Worm (Caenorhabditis elegans) whole organism, mixed stage, embryonic: ENCODE measurements around the gene lec-2.

ENCODE experiments used
- M03D4.4 ChIP-seq: sonication (generic microtip); optimal IDR thresholded peaks from 2 replicates; lab custom pipeline; 2017; ENCODE audit warnings: mild to moderate bottlenecking, missing genetic modification characterization, missing compliant biosample characterization
- bed-3 ChIP-seq: fragments of 200-800 bp; sonication (Bioruptor generic); optimal IDR thresholded peaks from 3 replicates; lab custom pipeline; 2018; ENCODE audit warnings: mild to moderate bottlenecking, missing genetic modification characterization, moderate library complexity, missing compliant biosample characterization
- blmp-1 ChIP-seq: fragments of 150-350 bp; optimal IDR thresholded peaks from 2 replicates; lab custom pipeline; 2014; ENCODE audit warnings: missing biosample characterization, missing genetic modification characterization
- ceh-39 ChIP-seq: fragments of 150-350 bp; optimal IDR thresholded peaks from 2 replicates; lab custom pipeline; 2014; ENCODE audit warnings: missing biosample characterization, missing genetic modification characterization
- ceh-43 ChIP-seq: fragments of 200-800 bp; sonication (Bioruptor generic); optimal IDR thresholded peaks from 2 replicates; lab custom pipeline; 2018; ENCODE audit warnings: mild to moderate bottlenecking, missing genetic modification characterization, moderate library complexity, missing compliant biosample characterization
- ceh-83 ChIP-seq: fragments of 200-800 bp; sonication (Bioruptor generic); optimal IDR thresholded peaks from 2 replicates; lab custom pipeline; 2018; ENCODE audit warnings: mild to moderate bottlenecking, missing genetic modification characterization, missing compliant biosample characterization
- cnd-1 ChIP-seq: fragments of 200-800 bp; sonication (Bioruptor generic); optimal IDR thresholded peaks from 2 replicates; lab custom pipeline; 2018; ENCODE audit warnings: mild to moderate bottlenecking, missing genetic modification characterization, missing compliant biosample characterization
- drap-1 ChIP-seq: fragments of 200-800 bp; sonication (Bioruptor generic); optimal IDR thresholded peaks from 3 replicates; lab custom pipeline; 2018; ENCODE audit warnings: mild to moderate bottlenecking, missing genetic modification characterization, missing compliant biosample characterization
- elt-1 ChIP-seq: sonication (generic microtip); optimal IDR thresholded peaks from 2 replicates; lab custom pipeline; 2017; ENCODE audit warnings: missing genetic modification characterization, mild to moderate bottlenecking, missing compliant biosample characterization, antibody characterized with exemption, moderate library complexity, borderline replicate concordance; ENCODE audit not compliant: insufficient read depth
- elt-3 ChIP-seq: fragments of 150-350 bp; optimal IDR thresholded peaks from 2 replicates; lab custom pipeline; 2014; ENCODE audit warnings: missing biosample characterization, missing genetic modification characterization
- flh-1 ChIP-seq: fragments of 200-800 bp; sonication (Bioruptor generic); optimal IDR thresholded peaks from 2 replicates; lab custom pipeline; 2018; ENCODE audit warnings: mild to moderate bottlenecking, missing genetic modification characterization, moderate library complexity, missing compliant biosample characterization
- hlh-1 ChIP-seq: fragments of 150-350 bp; optimal IDR thresholded peaks from 2 replicates; lab custom pipeline; 2014; ENCODE audit warnings: missing biosample characterization, missing genetic modification reagents, missing genetic modification characterization
- lin-13 ChIP-seq: fragments of 150-350 bp; optimal IDR thresholded peaks from 2 replicates; lab custom pipeline; 2014; ENCODE audit warnings: missing biosample characterization, missing genetic modification characterization
- lin-32 ChIP-seq: fragments of 200-800 bp; sonication (Bioruptor generic); optimal IDR thresholded peaks from 2 replicates; lab custom pipeline; 2018; ENCODE audit warnings: mild to moderate bottlenecking, missing genetic modification characterization, missing compliant biosample characterization
- lsy-2 ChIP-seq: fragments of 150-350 bp; optimal IDR thresholded peaks from 2 replicates; lab custom pipeline; 2014; ENCODE audit warnings: missing biosample characterization, missing genetic modification characterization
- mab-5 ChIP-seq: fragments of 150-350 bp; optimal IDR thresholded peaks from 2 replicates; lab custom pipeline; 2014; ENCODE audit warnings: missing biosample characterization, missing genetic modification characterization
- mep-1 ChIP-seq: fragments of 150-350 bp; optimal IDR thresholded peaks from 2 replicates; lab custom pipeline; 2017; ENCODE audit warnings: missing biosample characterization, missing genetic modification reagents, missing genetic modification characterization, inconsistent platforms
- mls-2 ChIP-seq: sonication (generic microtip); optimal IDR thresholded peaks from 2 replicates; lab custom pipeline; 2016; ENCODE audit warnings: mild to moderate bottlenecking, missing genetic modification characterization, moderate library complexity, missing compliant biosample characterization
- nhr-12 ChIP-seq: fragments of 150-350 bp; optimal IDR thresholded peaks from 2 replicates; lab custom pipeline; 2014; ENCODE audit warnings: missing biosample characterization, missing genetic modification characterization
- nhr-2 ChIP-seq: fragments of 150-350 bp; optimal IDR thresholded peaks from 2 replicates; lab custom pipeline; 2014; ENCODE audit warnings: missing biosample characterization, missing genetic modification characterization
- nhr-237 ChIP-seq: fragments of 150-350 bp; optimal IDR thresholded peaks from 2 replicates; lab custom pipeline; 2014; ENCODE audit warnings: missing biosample characterization, missing genetic modification characterization
- nhr-28 ChIP-seq: fragments of 150-350 bp; optimal IDR thresholded peaks from 2 replicates; lab custom pipeline; 2014; ENCODE audit warnings: missing biosample characterization, missing genetic modification characterization
- nhr-76 ChIP-seq: sonication (generic microtip); optimal IDR thresholded peaks from 2 replicates; lab custom pipeline; 2017; ENCODE audit warnings: missing biosample characterization, missing genetic modification characterization
- pha-4 ChIP-seq: fragments of 150-350 bp; optimal IDR thresholded peaks from 2 replicates; lab custom pipeline; 2018; ENCODE audit warnings: missing biosample characterization, missing genetic modification reagents, missing genetic modification characterization
- sem-2 ChIP-seq: fragments of 200-800 bp; sonication (Bioruptor generic); optimal IDR thresholded peaks from 2 replicates; lab custom pipeline; 2018; ENCODE audit warnings: mild to moderate bottlenecking, missing genetic modification characterization, missing compliant biosample characterization
- snpc-4 ChIP-seq: fragments of 150-350 bp; optimal IDR thresholded peaks from 2 replicates; lab custom pipeline; 2014; ENCODE audit warnings: missing biosample characterization, missing genetic modification characterization
- sptf-1 ChIP-seq: sonication (generic microtip); optimal IDR thresholded peaks from 2 replicates; lab custom pipeline; 2017; ENCODE audit warnings: mild to moderate bottlenecking, missing genetic modification characterization, moderate library complexity, missing compliant biosample characterization
- tbx-8 ChIP-seq: fragments of 200-800 bp; sonication (Bioruptor generic); optimal IDR thresholded peaks from 2 replicates; lab custom pipeline; 2018; ENCODE audit warnings: mild to moderate bottlenecking, missing genetic modification characterization, moderate library complexity, missing compliant biosample characterization
- unc-39 ChIP-seq: fragments of 150-350 bp; optimal IDR thresholded peaks from 2 replicates; lab custom pipeline; 2014; ENCODE audit warnings: missing biosample characterization, missing genetic modification characterization
- unc-62 ChIP-seq: fragments of 150-350 bp; optimal IDR thresholded peaks from 2 replicates; lab custom pipeline; 2014; ENCODE audit warnings: missing biosample characterization, missing genetic modification reagents, missing genetic modification characterization
- zip-8 ChIP-seq: fragments of 150-350 bp; optimal IDR thresholded peaks from 2 replicates; lab custom pipeline; 2014; ENCODE audit warnings: missing biosample characterization, missing genetic modification characterization
- ztf-11 ChIP-seq: fragments of 150-350 bp; optimal IDR thresholded peaks from 2 replicates; lab custom pipeline; 2014; ENCODE audit warnings: missing biosample characterization, missing genetic modification characterization

lec-2 gene

DNA sequence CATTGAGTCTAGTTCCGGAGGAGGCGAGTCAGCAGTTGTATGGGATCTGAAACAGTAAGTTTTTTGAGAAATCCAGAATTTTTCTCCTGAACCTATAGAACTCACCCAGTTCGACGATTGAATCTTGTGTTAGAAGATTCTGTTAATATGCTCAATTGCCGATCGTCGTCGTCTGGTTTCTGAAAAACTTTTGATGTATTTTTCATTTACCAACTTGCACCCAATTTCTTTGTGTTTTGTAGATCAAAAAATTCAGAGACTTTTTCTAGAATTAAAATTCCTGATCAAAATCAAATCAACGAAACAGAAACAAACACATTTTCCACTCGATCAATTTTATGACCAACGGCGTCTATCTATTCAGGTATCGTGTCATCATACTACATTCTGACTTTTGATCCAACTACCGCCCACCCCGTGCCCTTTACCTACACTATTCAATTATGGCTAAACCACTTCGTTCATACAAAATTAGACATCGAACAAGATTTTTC lies 40.6 kb upstream of the lec-2 start, which contains the start of gene C18D1.2:
TSS of gene C18D1.2 (plus strand) at position 444 of the 494 bp plus-strand sequence.
- TF ChIP-seq unc-39 (tag; lab: Kevin White, UChicago): no peak
- no peak for TF ChIP-seq ceh-83 (GFP tag; lab: Kevin White, UChicago)
- no peak for TF ChIP-seq cnd-1 (tag; lab: Kevin White, UChicago)
- no peak for TF ChIP-seq nhr-2 (tag; lab: Kevin White, UChicago)

DNA sequence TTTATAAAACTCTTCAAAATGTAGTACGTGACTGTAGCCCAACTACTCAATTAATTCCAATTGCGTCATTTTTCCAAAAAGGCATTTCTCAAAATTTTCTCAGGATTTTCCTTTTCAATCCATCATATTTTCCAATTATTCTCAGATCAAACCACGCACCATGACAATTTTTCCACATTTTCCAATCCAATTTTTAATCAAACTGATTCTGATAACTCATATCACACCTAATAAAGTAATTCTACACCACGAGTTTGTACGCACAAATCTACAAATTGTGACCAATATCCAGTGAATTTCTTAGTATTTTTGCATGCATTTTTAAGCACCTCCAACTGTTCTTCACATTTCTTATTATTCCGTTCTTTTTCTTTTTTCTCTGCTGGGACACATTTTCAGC lies 35.5 kb upstream of the lec-2 start:
- TF ChIP-seq nhr-76: no peak
- no peak for TF ChIP-seq lsy-2
- TF ChIP-seq nhr-12: no peak
- no peak for TF ChIP-seq nhr-28 (tag; lab: Kevin White, UChicago)
- TF ChIP-seq lin-13 (tag; lab: Kevin White, UChicago): no peak
- TF ChIP-seq bed-3 (GFP tag; lab: Kevin White, UChicago): no peak
- no peak for TF ChIP-seq M03D4.4 (tag; lab: Kevin White, UChicago)
- no peak for TF ChIP-seq ceh-39 (tag; lab: Kevin White, UChicago)
- no peak for TF ChIP-seq ztf-11 (tag; lab: Kevin White, UChicago)
- no peak for TF ChIP-seq zip-8 (tag; lab: Kevin White, UChicago)
- no peak for TF ChIP-seq cnd-1 (tag; lab: Kevin White, UChicago)
- TF ChIP-seq snpc-4 (tag; lab: Kevin White, UChicago): no peak
- no peak for TF ChIP-seq lin-32 (GFP tag; lab: Kevin White, UChicago)
- TF ChIP-seq unc-39 (tag; lab: Kevin White, UChicago): no peak
- no peak for TF ChIP-seq flh-1 (GFP tag; lab: Kevin White, UChicago)
- no peak for TF ChIP-seq mls-2 (tag; lab: Kevin White, UChicago)
- no peak for TF ChIP-seq mep-1 (tag; lab: Kevin White, UChicago)
- no peak for TF ChIP-seq sptf-1 (tag; lab: Kevin White, UChicago)

DNA sequence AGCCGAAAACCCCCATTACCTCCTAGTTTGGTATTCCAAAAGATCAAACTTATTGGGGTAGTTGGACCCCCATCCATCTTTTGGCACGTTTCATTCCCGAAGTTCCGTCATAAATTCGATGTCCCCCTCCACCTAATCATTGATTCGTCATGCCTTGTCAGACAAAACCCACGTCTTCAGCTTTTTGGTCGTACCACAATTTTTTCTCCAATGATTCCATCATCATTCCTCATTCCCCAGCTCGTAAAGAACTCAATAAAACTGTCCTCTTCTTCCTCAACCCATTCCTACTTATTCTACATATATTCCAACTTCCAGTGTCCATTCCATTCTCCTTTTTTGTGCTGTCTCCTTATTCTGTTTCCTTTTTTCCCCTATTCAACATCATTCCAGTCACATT lies 32.6 kb upstream of the lec-2 start, which contains the start of gene flp-4:
TSS of gene flp-4 (plus strand) at position 301 of the 400 bp plus-strand sequence.
- TF ChIP-seq M03D4.4 (tag; lab: Kevin White, UChicago) (no peak), elt-1 (no peak), drap-1 (GFP tag; lab: Kevin White, UChicago) (no peak), mls-2 (tag; lab: Kevin White, UChicago) (no peak), lsy-2 (no peak), nhr-28 (tag; lab: Kevin White, UChicago) (no peak), unc-39 (tag; lab: Kevin White, UChicago) (no peak), sem-2 (GFP tag; lab: Kevin White, UChicago) (no peak)

DNA sequence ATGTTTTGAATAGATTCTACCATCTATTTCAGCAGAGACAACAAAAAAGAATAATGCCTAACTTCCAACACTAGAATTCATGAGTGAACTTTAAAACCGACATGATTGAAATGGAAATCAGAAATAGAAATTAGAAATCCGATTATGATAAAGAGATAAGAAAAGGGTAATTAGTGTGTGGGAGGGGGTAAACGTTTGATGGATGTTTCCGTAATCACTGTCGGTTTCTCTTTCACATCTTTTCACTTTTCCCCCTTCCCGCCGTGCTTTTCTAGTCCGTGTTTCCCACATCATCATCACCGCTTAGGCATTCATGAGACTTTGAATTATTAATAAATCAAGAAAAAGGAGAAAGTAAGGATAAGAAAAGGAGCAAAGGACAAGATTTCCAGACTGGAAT lies 29.7 kb upstream of the lec-2 start:
- TF ChIP-seq blmp-1 (tag; lab: Kevin White, UChicago): peak; percentile 80
- no peak for TF ChIP-seq nhr-12
- TF ChIP-seq elt-3: peak; percentile 42
- TF ChIP-seq, all 35 proteins: peak for 2

DNA sequence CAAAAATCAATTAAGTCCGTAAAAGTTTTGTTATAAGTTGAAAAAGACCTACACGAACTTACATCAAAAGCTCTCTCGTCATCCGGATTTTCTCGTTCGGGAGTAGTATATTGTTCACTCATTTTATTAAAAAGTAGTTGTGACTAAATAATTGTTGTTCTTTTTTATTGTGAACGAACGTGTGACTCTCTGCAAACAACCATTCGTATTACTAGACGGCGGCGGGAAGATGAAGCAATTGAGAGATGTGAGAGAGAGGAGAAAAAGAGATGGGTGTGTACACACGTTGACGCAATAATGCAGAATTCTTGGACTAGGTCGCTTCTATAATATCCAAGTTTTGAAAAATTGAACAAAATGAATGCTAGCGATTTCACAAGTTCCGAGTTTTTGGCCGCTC lies 29.0 kb upstream of the lec-2 start, which contains the start of the genes F52H3.11 and bath-38:
TSS of gene F52H3.11 (minus strand) at position 203 of the 400 bp plus-strand sequence.
TSS of gene bath-38 (minus strand) at position 310 of the 400 bp plus-strand sequence.
- TF ChIP-seq lin-32 (GFP tag; lab: Kevin White, UChicago): no peak
- TF ChIP-seq sem-2 (GFP tag; lab: Kevin White, UChicago): no peak
- no peak for TF ChIP-seq ceh-39 (tag; lab: Kevin White, UChicago)
- TF ChIP-seq mls-2 (tag; lab: Kevin White, UChicago): no peak
- no peak for TF ChIP-seq hlh-1 (tag; lab: Kevin White, UChicago)
- TF ChIP-seq drap-1 (GFP tag; lab: Kevin White, UChicago): no peak
- no peak for TF ChIP-seq M03D4.4 (tag; lab: Kevin White, UChicago)
- TF ChIP-seq mab-5: no peak
- no peak for TF ChIP-seq snpc-4 (tag; lab: Kevin White, UChicago)
- no peak for TF ChIP-seq cnd-1 (tag; lab: Kevin White, UChicago)
- TF ChIP-seq nhr-237 (tag; lab: Kevin White, UChicago): no peak
- TF ChIP-seq lsy-2: peak; percentile 37
- TF ChIP-seq nhr-2 (tag; lab: Kevin White, UChicago): no peak
- peak; percentile 54 for TF ChIP-seq pha-4 (tag; lab: Kevin White, UChicago)
- TF ChIP-seq nhr-76: no peak
- TF ChIP-seq sptf-1 (tag; lab: Kevin White, UChicago): no peak
- TF ChIP-seq blmp-1 (tag; lab: Kevin White, UChicago): no peak
- no peak for TF ChIP-seq elt-3
- TF ChIP-seq unc-62: no peak
- peak; percentile 47 for TF ChIP-seq mep-1 (tag; lab: Kevin White, UChicago)
- TF ChIP-seq tbx-8 (GFP tag; lab: Kevin White, UChicago): no peak
- no peak for TF ChIP-seq elt-1
- TF ChIP-seq ceh-43 (GFP tag; lab: Kevin White, UChicago): no peak
- TF ChIP-seq ceh-83 (GFP tag; lab: Kevin White, UChicago): no peak
- TF ChIP-seq lin-13 (tag; lab: Kevin White, UChicago): peak; percentile 23
- TF ChIP-seq unc-39 (tag; lab: Kevin White, UChicago): no peak
